Fruit fly (Drosophila melanogaster): ENCODE data around the gene Grl62b.

- TF ChIP-seq insv (optimal IDR thresholded peaks at IDR 0.05) (no peak), h (optimal IDR thresholded peaks at IDR 0.05) (no peak), Myc (optimal IDR thresholded peaks at IDR 0.05) (no peak), ttk (optimal IDR thresholded peaks at IDR 0.05) (no peak), psq (optimal IDR thresholded peaks at IDR 0.05) (no peak), Sin3A (optimal IDR thresholded peaks at IDR 0.05) (no peak)
Observed at dm6 chr3L:1985406-1985805, 37.8 kb downstream of the Grl62b start.
